Fruit fly (Drosophila melanogaster): ENCODE measurements around the gene RpS27.

DNA sequence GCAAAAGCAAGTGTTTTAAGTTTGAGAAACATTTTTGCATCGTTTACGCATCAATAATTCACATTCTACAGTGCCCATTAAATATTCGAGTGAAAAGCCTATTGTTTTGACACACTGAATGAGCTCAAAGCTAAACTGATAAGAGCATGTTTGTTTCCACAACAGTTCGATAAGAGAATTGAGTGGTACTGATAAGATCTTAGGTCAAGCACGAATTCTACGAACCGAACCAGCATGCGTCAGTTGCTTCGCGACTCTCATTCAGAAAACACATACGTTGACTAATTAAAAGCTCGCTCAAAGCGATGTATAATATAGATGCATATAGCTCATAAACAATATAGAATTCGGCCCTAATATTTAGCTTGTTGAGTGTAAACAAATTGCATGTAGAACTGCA, 38.1 kb downstream of the RpS27 start:
- TF ChIP-seq CG7101 (tag; optimal IDR thresholded peaks at IDR 0.05): no peak
- TF ChIP-seq cic (GFP tag; optimal IDR thresholded peaks at IDR 0.05): peak; percentile 40
- TF ChIP-seq Crg-1 (GFP tag; optimal IDR thresholded peaks at IDR 0.05): no peak
- TF ChIP-seq Hr96 (GFP tag; optimal IDR thresholded peaks at IDR 0.05): no peak
- no peak for TF ChIP-seq CG12768 (GFP tag; optimal IDR thresholded peaks at IDR 0.05)
- no peak for TF ChIP-seq CG11617 (GFP tag; optimal IDR thresholded peaks at IDR 0.05)
- no peak for TF ChIP-seq Mnt (GFP tag; optimal IDR thresholded peaks at IDR 0.05)
- TF ChIP-seq pad (GFP tag; optimal IDR thresholded peaks at IDR 0.05): no peak
- TF ChIP-seq ovo (GFP tag; optimal IDR thresholded peaks at IDR 0.05): no peak
- TF ChIP-seq tj (GFP tag; optimal IDR thresholded peaks at IDR 0.05): no peak
- TF ChIP-seq CG1620 (GFP tag; optimal IDR thresholded peaks at IDR 0.05): no peak
- no peak for TF ChIP-seq CG5204 (GFP tag; optimal IDR thresholded peaks at IDR 0.05)
